Worm (Caenorhabditis elegans): ENCODE measurements around the gene wee-1.1.

The wee-1.1 gene

DNA sequence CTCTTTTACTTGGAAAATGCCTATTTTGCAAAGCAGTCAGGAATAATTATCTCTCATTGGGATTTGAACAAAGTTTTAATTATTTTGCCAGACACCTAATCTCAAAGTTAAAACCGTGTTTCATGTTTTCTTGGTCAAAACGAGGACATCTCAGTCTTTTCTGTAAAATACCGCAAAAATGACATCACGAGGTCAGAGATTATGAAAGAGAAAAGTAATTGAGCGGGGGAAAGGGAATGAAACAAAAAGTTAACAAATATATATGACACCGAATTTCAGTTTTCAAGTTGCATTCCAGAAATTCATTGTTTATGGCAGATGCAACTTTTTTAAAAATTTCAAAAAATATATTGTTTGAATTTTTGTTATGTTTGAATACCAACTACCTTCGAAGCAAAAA is 19.2 kb upstream of the wee-1.1 start:
- TF ChIP-seq nhr-102 (tag; optimal IDR thresholded peaks at IDR 0.05) (no peak), T20F7.1 (GFP tag; optimal IDR thresholded peaks at IDR 0.05) (no peak), mep-1 (tag; optimal IDR thresholded peaks at IDR 0.05) (peak; percentile 4), hlh-30 (tag; optimal IDR thresholded peaks at IDR 0.05; ENCODE audit: insufficient read depth) (no peak), lsy-2 (tag; optimal IDR thresholded peaks at IDR 0.05) (no peak), aha-1 (tag) (peak; percentile 89), mdt-29 (GFP tag; IDR thresholded peaks at IDR 0.05) (no peak), dve-1 (tag; optimal IDR thresholded peaks at IDR 0.05; ENCODE audit: insufficient read depth) (peak; percentile 46), pha-4 (GFP tag; IDR thresholded peaks at IDR 0.05) (no peak), pha-4 (tag; optimal IDR thresholded peaks at IDR 0.05) (no peak), T26A8.4 (GFP tag; IDR thresholded peaks at IDR 0.05) (no peak)

DNA sequence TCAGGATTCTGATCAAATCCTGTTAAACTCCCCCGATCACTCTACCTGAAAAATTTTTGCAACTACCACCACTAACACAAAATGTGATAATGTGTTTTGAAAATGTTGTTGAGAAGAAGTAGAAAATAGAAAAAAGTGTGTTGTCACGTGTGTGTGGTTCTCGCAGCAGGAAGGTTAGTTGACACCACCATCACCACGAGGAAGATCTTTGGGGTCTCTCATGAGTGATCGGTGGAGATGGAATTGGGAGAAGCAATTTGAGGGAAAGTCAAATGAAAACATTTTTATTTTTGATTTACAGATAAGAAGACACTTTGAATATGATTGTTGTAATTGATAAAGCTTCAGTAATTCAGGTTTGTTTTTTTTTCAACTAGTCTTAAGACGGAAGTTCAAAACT is 18.3 kb upstream of the wee-1.1 start:
- no peak for TF ChIP-seq lin-38 (GFP tag; IDR thresholded peaks at IDR 0.05)
- TF ChIP-seq madf-9 (GFP tag; conservative IDR thresholded peaks at IDR 0.05): no peak
- no peak for TF ChIP-seq nhr-6 (tag; optimal IDR thresholded peaks at IDR 0.05)
- TF ChIP-seq nhr-237 (tag; optimal IDR thresholded peaks at IDR 0.05): no peak
- TF ChIP-seq ceh-44 (GFP tag; IDR thresholded peaks at IDR 0.05): no peak
- TF ChIP-seq pha-4 (GFP tag; IDR thresholded peaks at IDR 0.05): no peak
- TF ChIP-seq pha-4 (tag; optimal IDR thresholded peaks at IDR 0.05): no peak
- no peak for TF ChIP-seq ceh-32 (tag; optimal IDR thresholded peaks at IDR 0.05; ENCODE audit: poor library complexity)
- TF ChIP-seq hlh-30 (tag; optimal IDR thresholded peaks at IDR 0.05; ENCODE audit: insufficient read depth): peak; percentile 96
- TF ChIP-seq Y105C5A.15 (GFP tag; IDR thresholded peaks at IDR 0.05): no peak
- peak; percentile 49 for TF ChIP-seq mep-1 (tag; optimal IDR thresholded peaks at IDR 0.05)
- TF ChIP-seq aly-2 (tag; optimal IDR thresholded peaks at IDR 0.05): no peak
- no peak for TF ChIP-seq nhr-10 (tag; optimal IDR thresholded peaks at IDR 0.05)
- no peak for TF ChIP-seq mes-2 (tag; optimal IDR thresholded peaks at IDR 0.05; ENCODE audit: poor library complexity, severe bottlenecking)
- no peak for TF ChIP-seq nhr-41 (GFP tag; IDR thresholded peaks at IDR 0.05)
- no peak for TF ChIP-seq F26F4.8 (GFP tag; conservative IDR thresholded peaks at IDR 0.05)
- TF ChIP-seq cey-2 (tag; optimal IDR thresholded peaks at IDR 0.05; ENCODE audit: borderline replicate concordance, insufficient read depth): peak; percentile 35
- no peak for TF ChIP-seq set-16 (GFP tag; IDR thresholded peaks at IDR 0.05)
- no peak for TF ChIP-seq duxl-1 (tag; optimal IDR thresholded peaks at IDR 0.05; ENCODE audit: poor library complexity)
- TF ChIP-seq ceh-20 (GFP tag; IDR thresholded peaks at IDR 0.05): no peak
- peak; percentile 94 for TF ChIP-seq aha-1 (tag)
- TF ChIP-seq R02D3.7 (tag; optimal IDR thresholded peaks at IDR 0.05): no peak
- TF ChIP-seq arid-1 (GFP tag; conservative IDR thresholded peaks at IDR 0.05): no peak
- no peak for TF ChIP-seq fkh-10 (GFP tag; optimal IDR thresholded peaks at IDR 0.05)
- TF ChIP-seq dmd-8 (GFP tag; IDR thresholded peaks at IDR 0.05): no peak
- TF ChIP-seq mxl-2 (GFP tag; conservative IDR thresholded peaks at IDR 0.05): no peak
- peak; percentile 69 for TF ChIP-seq dmd-6 (GFP tag; IDR thresholded peaks at IDR 0.05)
- no peak for TF ChIP-seq ceh-28 (tag; optimal IDR thresholded peaks at IDR 0.05)
- TF ChIP-seq daf-8 (GFP tag; IDR thresholded peaks at IDR 0.05): no peak
- peak; percentile 32 for TF ChIP-seq mxl-3 (GFP tag; optimal IDR thresholded peaks at IDR 0.05)
- no peak for TF ChIP-seq hmg-1.1 (GFP tag; IDR thresholded peaks at IDR 0.05)
- TF ChIP-seq F44E2.7 (GFP tag; IDR thresholded peaks at IDR 0.05): no peak
- TF ChIP-seq nhr-11 (tag; optimal IDR thresholded peaks at IDR 0.05): peak; percentile 82
- TF ChIP-seq tag-97 (GFP tag; IDR thresholded peaks at IDR 0.05): no peak
- TF ChIP-seq Y75B8A.6 (GFP tag; IDR thresholded peaks at IDR 0.05): no peak
- TF ChIP-seq ctbp-1 (GFP tag; IDR thresholded peaks at IDR 0.05): no peak
- no peak for TF ChIP-seq zfp-3 (GFP tag; conservative IDR thresholded peaks at IDR 0.05)
- TF ChIP-seq spr-1 (tag; optimal IDR thresholded peaks at IDR 0.05): no peak
- TF ChIP-seq egl-27 (tag; optimal IDR thresholded peaks at IDR 0.05): no peak
- no peak for TF ChIP-seq spr-3 (GFP tag; optimal IDR thresholded peaks at IDR 0.05)
- TF ChIP-seq hif-1 (tag; optimal IDR thresholded peaks at IDR 0.05): peak in 1 of 2 experiments; percentile 42
- TF ChIP-seq vab-7 (GFP tag; IDR thresholded peaks at IDR 0.05): no peak
- TF ChIP-seq T26A8.4 (GFP tag; IDR thresholded peaks at IDR 0.05): no peak
- no peak for TF ChIP-seq lin-39 (tag; optimal IDR thresholded peaks at IDR 0.05)

Measured in whole organism, L4 larva.